Worm (Caenorhabditis elegans): Measurements from ENCODE around the gene H38K22.7.
A peak's percentile ranks its signal among the peaks of the same experiment; 100 is the strongest.

- TF ChIP-seq fos-1 (tag; optimal IDR thresholded peaks at IDR 0.05) (peak; percentile 28), dmd-4 (tag; optimal IDR thresholded peaks at IDR 0.05) (no peak), snpc-4 (tag; optimal IDR thresholded peaks at IDR 0.05) (no peak), C34F6.9 (tag; optimal IDR thresholded peaks at IDR 0.05) (no peak), elt-1 (tag; optimal IDR thresholded peaks at IDR 0.05) (no peak), aly-2 (tag; optimal IDR thresholded peaks at IDR 0.05) (no peak), R02D3.7 (tag; optimal IDR thresholded peaks at IDR 0.05) (no peak), lin-11 (tag; optimal IDR thresholded peaks at IDR 0.05) (no peak), unc-62 (GFP tag; optimal IDR thresholded peaks at IDR 0.05) (no peak), ZK546.5 (tag; optimal IDR thresholded peaks at IDR 0.05) (no peak), blmp-1 (tag; optimal IDR thresholded peaks at IDR 0.05; ENCODE audit: insufficient read depth) (no peak)
Observed at ce11 chrIII:4362332-4362731, 40.8 kb downstream of the H38K22.7 start.

All from whole organism, L2 larva.